Worm (Caenorhabditis elegans) whole organism, mixed stage, embryonic: Measurements from ENCODE around the gene K08D8.3.
"Not testable (repeated sequence)": the region's sequence is repeated elsewhere in the genome, so short reads cannot be mapped to it uniquely, and the experiment has no call there.

Source experiments
- bed-3 ChIP-seq: fragments of 200-800 bp; sonication (Bioruptor generic); optimal IDR thresholded peaks from 3 replicates; lab custom pipeline; 2018; ENCODE audit warnings: mild to moderate bottlenecking, missing genetic modification characterization, moderate library complexity, missing compliant biosample characterization
- blmp-1 ChIP-seq: fragments of 150-350 bp; optimal IDR thresholded peaks from 2 replicates; lab custom pipeline; 2014; ENCODE audit warnings: missing biosample characterization, missing genetic modification characterization
- ceh-39 ChIP-seq: fragments of 150-350 bp; optimal IDR thresholded peaks from 2 replicates; lab custom pipeline; 2014; ENCODE audit warnings: missing biosample characterization, missing genetic modification characterization
- ceh-43 ChIP-seq: fragments of 200-800 bp; sonication (Bioruptor generic); optimal IDR thresholded peaks from 2 replicates; lab custom pipeline; 2018; ENCODE audit warnings: mild to moderate bottlenecking, missing genetic modification characterization, moderate library complexity, missing compliant biosample characterization
- ceh-83 ChIP-seq: fragments of 200-800 bp; sonication (Bioruptor generic); optimal IDR thresholded peaks from 2 replicates; lab custom pipeline; 2018; ENCODE audit warnings: mild to moderate bottlenecking, missing genetic modification characterization, missing compliant biosample characterization
- ces-1 ChIP-seq: fragments of 150-350 bp; optimal IDR thresholded peaks from 2 replicates; lab custom pipeline; 2014; ENCODE audit warnings: missing biosample characterization, missing genetic modification reagents, missing genetic modification characterization
- cnd-1 ChIP-seq: fragments of 200-800 bp; sonication (Bioruptor generic); optimal IDR thresholded peaks from 2 replicates; lab custom pipeline; 2018; ENCODE audit warnings: mild to moderate bottlenecking, missing genetic modification characterization, missing compliant biosample characterization
- drap-1 ChIP-seq: fragments of 200-800 bp; sonication (Bioruptor generic); optimal IDR thresholded peaks from 3 replicates; lab custom pipeline; 2018; ENCODE audit warnings: mild to moderate bottlenecking, missing genetic modification characterization, missing compliant biosample characterization
- elt-3 ChIP-seq: fragments of 150-350 bp; optimal IDR thresholded peaks from 2 replicates; lab custom pipeline; 2014; ENCODE audit warnings: missing biosample characterization, missing genetic modification characterization
- ham-2 ChIP-seq: fragments of 200-800 bp; sonication (Bioruptor generic); optimal IDR thresholded peaks from 2 replicates; lab custom pipeline; 2018; ENCODE audit warnings: mild to moderate bottlenecking, missing genetic modification characterization, missing compliant biosample characterization
- hlh-1 ChIP-seq: fragments of 150-350 bp; optimal IDR thresholded peaks from 2 replicates; lab custom pipeline; 2014; ENCODE audit warnings: missing biosample characterization, missing genetic modification reagents, missing genetic modification characterization
- lin-13 ChIP-seq: fragments of 150-350 bp; optimal IDR thresholded peaks from 2 replicates; lab custom pipeline; 2014; ENCODE audit warnings: missing biosample characterization, missing genetic modification characterization
- lin-32 ChIP-seq: fragments of 200-800 bp; sonication (Bioruptor generic); optimal IDR thresholded peaks from 2 replicates; lab custom pipeline; 2018; ENCODE audit warnings: mild to moderate bottlenecking, missing genetic modification characterization, missing compliant biosample characterization
- lsy-2 ChIP-seq: fragments of 150-350 bp; optimal IDR thresholded peaks from 2 replicates; lab custom pipeline; 2014; ENCODE audit warnings: missing biosample characterization, missing genetic modification characterization
- mab-5 ChIP-seq: fragments of 150-350 bp; optimal IDR thresholded peaks from 2 replicates; lab custom pipeline; 2014; ENCODE audit warnings: missing biosample characterization, missing genetic modification characterization
- mep-1 ChIP-seq: fragments of 150-350 bp; optimal IDR thresholded peaks from 2 replicates; lab custom pipeline; 2017; ENCODE audit warnings: missing biosample characterization, missing genetic modification reagents, missing genetic modification characterization, inconsistent platforms
- nhr-12 ChIP-seq: fragments of 150-350 bp; optimal IDR thresholded peaks from 2 replicates; lab custom pipeline; 2014; ENCODE audit warnings: missing biosample characterization, missing genetic modification characterization
- nhr-2 ChIP-seq: fragments of 150-350 bp; optimal IDR thresholded peaks from 2 replicates; lab custom pipeline; 2014; ENCODE audit warnings: missing biosample characterization, missing genetic modification characterization
- nhr-237 ChIP-seq: fragments of 150-350 bp; optimal IDR thresholded peaks from 2 replicates; lab custom pipeline; 2014; ENCODE audit warnings: missing biosample characterization, missing genetic modification characterization
- nhr-28 ChIP-seq: fragments of 150-350 bp; optimal IDR thresholded peaks from 2 replicates; lab custom pipeline; 2014; ENCODE audit warnings: missing biosample characterization, missing genetic modification characterization
- nhr-76 ChIP-seq: sonication (generic microtip); optimal IDR thresholded peaks from 2 replicates; lab custom pipeline; 2017; ENCODE audit warnings: missing biosample characterization, missing genetic modification characterization
- pha-4 ChIP-seq: fragments of 150-350 bp; optimal IDR thresholded peaks from 2 replicates; lab custom pipeline; 2018; ENCODE audit warnings: missing biosample characterization, missing genetic modification reagents, missing genetic modification characterization
- sem-2 ChIP-seq: fragments of 200-800 bp; sonication (Bioruptor generic); optimal IDR thresholded peaks from 2 replicates; lab custom pipeline; 2018; ENCODE audit warnings: mild to moderate bottlenecking, missing genetic modification characterization, missing compliant biosample characterization
- snpc-4 ChIP-seq: fragments of 150-350 bp; optimal IDR thresholded peaks from 2 replicates; lab custom pipeline; 2014; ENCODE audit warnings: missing biosample characterization, missing genetic modification characterization
- sptf-1 ChIP-seq: sonication (generic microtip); optimal IDR thresholded peaks from 2 replicates; lab custom pipeline; 2017; ENCODE audit warnings: mild to moderate bottlenecking, missing genetic modification characterization, moderate library complexity, missing compliant biosample characterization
- tbx-8 ChIP-seq: fragments of 200-800 bp; sonication (Bioruptor generic); optimal IDR thresholded peaks from 2 replicates; lab custom pipeline; 2018; ENCODE audit warnings: mild to moderate bottlenecking, missing genetic modification characterization, moderate library complexity, missing compliant biosample characterization
- unc-120 ChIP-seq: sonication (generic microtip); optimal IDR thresholded peaks from 2 replicates; lab custom pipeline; 2017; ENCODE audit warnings: missing genetic modification characterization, missing compliant biosample characterization; ENCODE audit not compliant: poor library complexity, severe bottlenecking
- unc-39 ChIP-seq: fragments of 150-350 bp; optimal IDR thresholded peaks from 2 replicates; lab custom pipeline; 2014; ENCODE audit warnings: missing biosample characterization, missing genetic modification characterization
- unc-62 ChIP-seq: fragments of 150-350 bp; optimal IDR thresholded peaks from 2 replicates; lab custom pipeline; 2014; ENCODE audit warnings: missing biosample characterization, missing genetic modification reagents, missing genetic modification characterization
- zip-8 ChIP-seq: fragments of 150-350 bp; optimal IDR thresholded peaks from 2 replicates; lab custom pipeline; 2014; ENCODE audit warnings: missing biosample characterization, missing genetic modification characterization
- ztf-11 ChIP-seq: fragments of 150-350 bp; optimal IDR thresholded peaks from 2 replicates; lab custom pipeline; 2014; ENCODE audit warnings: missing biosample characterization, missing genetic modification characterization

Gene K08D8.3

DNA sequence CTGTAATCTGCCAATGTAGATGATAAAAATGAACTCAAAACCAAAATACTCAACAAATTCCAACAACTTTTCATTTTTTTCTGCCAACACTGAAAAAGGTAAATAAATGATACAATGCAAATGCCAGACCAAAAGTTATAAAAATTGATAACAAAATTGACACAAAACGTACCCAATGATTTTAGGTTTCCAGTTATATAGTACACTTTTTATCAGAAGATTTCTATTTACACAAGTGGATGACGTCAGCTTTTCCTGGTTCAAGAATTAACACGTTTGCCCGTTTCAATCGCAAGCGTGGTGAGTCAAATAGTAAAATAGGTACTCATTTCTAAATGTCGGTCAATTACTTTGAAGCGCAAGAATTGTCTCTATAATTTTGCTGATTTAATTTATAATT, 26.9 kb downstream of the K08D8.3 start, which contains the start of gene ZK896.5:
Gene ZK896.5 (minus strand): TSS at position 89 of the 400 bp plus-strand sequence.
- TF ChIP-seq tbx-8 (no peak), elt-3 (tag; lab: Kevin White, UChicago) (no peak), ham-2 (GFP tag; lab: Kevin White, UChicago) (no peak), nhr-28 (tag; lab: Kevin White, UChicago) (no peak), ces-1 (GFP tag; lab: Kevin White, UChicago) (no peak), unc-120 (tag; lab: Kevin White, UChicago) (no peak), ztf-11 (tag; lab: Kevin White, UChicago) (no peak), ceh-83 (GFP tag; lab: Kevin White, UChicago) (no peak), lin-32 (GFP tag; lab: Kevin White, UChicago) (no peak), pha-4 (tag; lab: Kevin White, UChicago) (no peak), hlh-1 (tag; lab: Kevin White, UChicago) (no peak), sptf-1 (tag; lab: Kevin White, UChicago) (no peak)

DNA sequence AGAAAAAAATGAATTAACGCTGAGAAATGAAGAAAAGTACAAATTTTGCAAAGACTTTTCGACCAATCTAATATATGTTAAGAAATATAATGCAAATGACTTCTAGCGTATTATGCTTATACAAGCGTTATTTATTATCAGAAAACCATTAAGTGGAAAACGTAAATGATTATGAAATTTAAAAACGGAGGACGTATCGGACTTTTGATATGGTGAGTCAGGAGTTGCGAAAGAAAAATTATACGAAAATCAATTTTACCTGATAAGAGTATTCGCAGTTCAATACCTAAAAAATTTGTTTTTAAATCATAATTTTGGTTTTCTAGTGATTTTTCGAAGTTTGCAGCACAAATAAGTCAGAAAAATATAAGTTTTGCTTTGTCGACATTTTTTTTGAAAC, 29.9 kb downstream of the K08D8.3 start:
- TF ChIP-seq lsy-2 (tag; lab: Kevin White, UChicago) (no peak), nhr-76 (tag; lab: Kevin White, UChicago) (no peak)

DNA sequence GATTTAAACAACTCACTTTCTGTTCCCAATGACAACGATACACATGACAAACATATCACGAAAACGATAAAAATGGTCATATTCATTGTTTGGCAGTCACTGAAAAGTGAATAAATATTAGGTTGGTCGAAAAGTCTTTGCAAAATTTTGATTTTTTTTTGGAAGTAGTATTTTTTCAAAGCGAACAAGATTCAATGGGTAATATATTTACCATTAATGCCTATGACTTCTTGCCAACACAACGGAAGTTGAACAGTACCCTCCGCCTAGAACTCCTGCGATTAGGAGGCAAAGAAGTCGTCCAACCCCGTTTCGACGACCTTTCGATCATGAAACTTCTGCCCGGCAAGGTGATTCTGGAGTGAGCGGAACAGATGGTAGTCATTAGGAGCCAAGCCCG, 31.2 kb downstream of the K08D8.3 start, which contains the start of gene ZK896.1:
Gene ZK896.1 (minus strand): TSS at position 101 of the 400 bp plus-strand sequence.
- TF ChIP-seq mab-5 (tag; lab: Kevin White, UChicago); bed-3; snpc-4 (tag; lab: Kevin White, UChicago): not testable (repeated sequence)

DNA sequence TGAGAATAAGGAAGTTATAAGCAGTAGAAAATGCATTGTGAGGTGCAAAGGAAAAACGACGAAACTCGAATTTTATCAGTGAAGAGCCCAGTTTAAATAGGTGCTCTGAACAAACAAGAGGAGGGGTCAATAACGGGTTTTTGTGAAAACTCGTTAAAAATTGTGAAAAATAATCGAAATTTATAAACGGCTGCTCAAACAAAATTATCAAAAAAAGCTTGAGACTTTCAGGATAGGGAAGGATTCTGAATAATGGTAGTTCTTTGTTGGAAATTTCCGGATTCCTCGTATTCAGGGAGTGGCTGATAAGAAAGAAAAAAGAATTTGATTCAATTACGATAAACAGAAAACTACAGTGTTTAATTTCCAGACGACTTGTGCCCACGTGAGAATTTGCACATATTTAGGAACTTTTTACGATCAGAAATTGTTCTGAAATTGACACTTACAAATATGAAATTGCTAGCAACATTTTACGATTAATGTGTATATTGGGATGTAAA, 35.0 kb downstream of the K08D8.3 start, which contains the start of gene clec-187:
Gene clec-187 (minus strand): TSS at position 51 of the 503 bp plus-strand sequence.
- TF ChIP-seq zip-8 (tag; lab: Kevin White, UChicago) (no peak), nhr-12 (tag; lab: Kevin White, UChicago) (no peak), ceh-83 (GFP tag; lab: Kevin White, UChicago) (no peak), cnd-1 (tag; lab: Kevin White, UChicago) (no peak), nhr-2 (no peak), unc-39 (tag; lab: Kevin White, UChicago) (no peak), nhr-237 (no peak), lin-13 (tag; lab: Kevin White, UChicago) (no peak), pha-4 (tag; lab: Kevin White, UChicago) (no peak)

DNA sequence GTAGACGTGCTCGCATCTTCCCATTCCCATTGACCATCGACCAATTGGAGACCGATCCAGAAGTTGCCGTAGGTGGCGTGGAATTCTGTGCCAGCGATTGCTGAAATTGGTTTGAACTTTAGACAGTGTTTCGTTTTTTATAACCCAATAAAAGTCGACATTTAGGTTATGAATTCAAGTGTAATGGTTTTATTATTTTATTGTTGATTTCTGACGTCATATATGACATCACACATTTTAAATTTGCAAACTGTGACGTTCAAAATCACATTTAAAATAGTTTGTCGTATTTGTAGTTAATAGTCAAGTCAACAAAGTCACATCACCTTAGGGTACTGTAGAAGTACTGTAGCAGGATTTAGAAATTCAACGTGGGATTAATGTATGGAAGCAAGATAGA, 36.1 kb downstream of the K08D8.3 start:
- TF ChIP-seq mep-1 (no peak), zip-8 (tag; lab: Kevin White, UChicago) (peak; percentile 84)

DNA sequence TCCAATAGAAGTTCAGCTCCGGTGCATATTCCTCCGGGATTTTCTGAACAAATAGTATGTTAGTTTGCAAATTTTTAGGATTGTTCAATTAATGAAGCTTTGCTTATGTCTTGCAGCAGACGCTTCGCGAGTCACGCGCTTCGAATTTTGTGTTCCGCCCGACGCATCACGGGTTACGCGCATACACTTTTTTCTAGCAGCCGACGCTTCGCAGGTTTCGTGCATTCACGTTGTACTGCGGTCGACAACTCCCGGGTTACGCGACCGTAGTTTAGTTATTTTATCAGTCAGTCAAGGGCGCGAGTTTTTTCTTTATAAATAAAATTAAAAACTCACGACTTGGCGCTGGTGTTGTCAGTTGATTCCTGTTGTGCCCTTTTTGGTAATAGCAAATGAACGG, 36.6 kb downstream of the K08D8.3 start:
- TF ChIP-seq elt-3 (tag; lab: Kevin White, UChicago) (no peak), pha-4 (tag; lab: Kevin White, UChicago) (no peak), sem-2 (GFP tag; lab: Kevin White, UChicago) (no peak), ceh-43 (GFP tag; lab: Kevin White, UChicago) (no peak)

DNA sequence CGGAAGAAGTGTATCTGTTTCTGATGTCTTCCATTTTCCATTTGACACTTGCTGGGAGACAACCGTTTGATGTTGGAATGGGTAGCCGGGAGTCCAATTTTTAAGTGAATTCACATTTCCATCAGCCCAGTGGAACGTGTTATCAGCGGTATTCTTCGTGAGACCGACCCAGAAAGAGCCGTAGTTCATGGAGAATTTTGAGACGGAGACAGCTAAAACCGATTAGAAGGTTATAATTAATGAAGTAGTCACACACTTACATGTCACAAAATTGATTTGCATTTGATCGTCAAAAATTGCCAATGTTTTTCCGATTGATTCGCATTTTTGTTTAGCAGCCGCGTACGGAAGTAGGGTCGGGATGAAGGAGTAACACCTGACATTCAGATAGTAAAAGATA, 37.1 kb downstream of the K08D8.3 start:
- TF ChIP-seq nhr-28 (tag; lab: Kevin White, UChicago) (no peak), bed-3 (no peak), ztf-11 (tag; lab: Kevin White, UChicago) (no peak), cnd-1 (tag; lab: Kevin White, UChicago) (no peak), elt-3 (tag; lab: Kevin White, UChicago) (no peak), pha-4 (tag; lab: Kevin White, UChicago) (no peak), blmp-1 (no peak), sptf-1 (tag; lab: Kevin White, UChicago) (no peak), nhr-237 (no peak), hlh-1 (tag; lab: Kevin White, UChicago) (no peak), unc-62 (GFP tag; lab: Kevin White, UChicago) (no peak), nhr-12 (tag; lab: Kevin White, UChicago) (no peak), drap-1 (GFP tag; lab: Kevin White, UChicago) (no peak), nhr-2 (no peak), snpc-4 (tag; lab: Kevin White, UChicago) (no peak), zip-8 (tag; lab: Kevin White, UChicago) (no peak), ces-1 (GFP tag; lab: Kevin White, UChicago) (no peak), tbx-8 (no peak), ceh-39 (tag; lab: Kevin White, UChicago) (no peak)
